Worm (Caenorhabditis elegans) whole organism, L1 larva: Measurements from ENCODE around the gene Y53F4B.21.

Experiments
- C04F5.9 ChIP-seq: sonication (generic microtip); optimal IDR thresholded peaks from 2 replicates; lab custom pipeline; 2016; ENCODE audit warnings: missing genetic modification characterization, missing compliant biosample characterization
- C16A3.4 ChIP-seq: fragments of 150-350 bp; optimal IDR thresholded peaks from 2 replicates; lab custom pipeline; 2014; ENCODE audit warnings: missing biosample characterization, missing genetic modification characterization
- F16B12.6 ChIP-seq: fragments of 150-350 bp; optimal IDR thresholded peaks from 2 replicates; lab custom pipeline; 2014; ENCODE audit warnings: missing biosample characterization, missing genetic modification characterization
- Y116A8C.19 ChIP-seq: sonication (generic microtip); optimal IDR thresholded peaks from 2 replicates; lab custom pipeline; 2016; ENCODE audit warnings: missing compliant biosample characterization, missing genetic modification characterization, borderline replicate concordance
- aha-1 ChIP-seq: fragments of 150-350 bp; optimal IDR thresholded peaks from 2 replicates; lab custom pipeline; 2014; ENCODE audit warnings: missing biosample characterization, missing genetic modification characterization
- alr-1 ChIP-seq: fragments of 200-800 bp; sonication (Bioruptor generic); optimal IDR thresholded peaks from 2 replicates; lab custom pipeline; 2018; ENCODE audit warnings: borderline replicate concordance, mild to moderate bottlenecking, missing genetic modification characterization, missing compliant biosample characterization
- ama-1 ChIP-seq: fragments of 150-350 bp; optimal IDR thresholded peaks from 2 replicates; lab custom pipeline; 2014
- blmp-1 ChIP-seq: fragments of 150-350 bp; optimal IDR thresholded peaks from 2 replicates; lab custom pipeline; 2014; ENCODE audit warnings: missing biosample characterization, missing genetic modification characterization
- ceh-8 ChIP-seq: fragments of 200-800 bp; sonication (Bioruptor generic); optimal IDR thresholded peaks from 2 replicates; lab custom pipeline; 2018; ENCODE audit warnings: mild to moderate bottlenecking, missing genetic modification characterization, moderate library complexity, missing compliant biosample characterization
- ceh-82 ChIP-seq, 3 experiments: fragments of 150-350 bp in 1 of 3; sonication (generic microtip) in 2 of 3; optimal IDR thresholded peaks; 2 replicates each; lab custom pipeline; 2014 to 2017; ENCODE audit warnings: missing biosample characterization in 3 of 3, missing genetic modification characterization in 3 of 3
- ceh-90 ChIP-seq: sonication (generic microtip); optimal IDR thresholded peaks from 2 replicates; lab custom pipeline; 2016; ENCODE audit warnings: missing genetic modification characterization, missing compliant biosample characterization
- ces-1 ChIP-seq: fragments of 150-350 bp; optimal IDR thresholded peaks from 2 replicates; lab custom pipeline; 2014; ENCODE audit warnings: missing biosample characterization, missing genetic modification reagents, missing genetic modification characterization
- dpl-1 ChIP-seq, 3 experiments: fragments of 150-350 bp in 2 of 3; sonication (generic microtip) in 1 of 3; optimal IDR thresholded peaks; 2 replicates each; lab custom pipeline; 2014 to 2017; ENCODE audit warnings: missing biosample characterization in 3 of 3, missing genetic modification characterization in 3 of 3, missing genetic modification reagents in 3 of 3
- efl-3 ChIP-seq: fragments of 200-800 bp; sonication (Bioruptor generic); optimal IDR thresholded peaks from 2 replicates; lab custom pipeline; 2018; ENCODE audit warnings: mild to moderate bottlenecking, missing genetic modification characterization, missing compliant biosample characterization
- egl-13 ChIP-seq: sonication (generic microtip); optimal IDR thresholded peaks from 2 replicates; lab custom pipeline; 2016; ENCODE audit warnings: missing genotype, missing genetic modification reagents, missing genetic modification characterization, missing compliant biosample characterization
- elt-3 ChIP-seq, 6 experiments: fragments of 150-350 bp in 1 of 6; sonication (generic microtip); optimal IDR thresholded peaks; 2 replicates each; lab custom pipeline; 2017 to 2018; ENCODE audit warnings: missing biosample characterization in 6 of 6, missing genetic modification characterization in 6 of 6, inconsistent platforms in 1 of 6
- fkh-4 ChIP-seq: sonication (generic microtip); optimal IDR thresholded peaks from 2 replicates; lab custom pipeline; 2016; ENCODE audit warnings: missing compliant biosample characterization, missing genetic modification characterization, borderline replicate concordance
- hlh-17 ChIP-seq: fragments of 200-800 bp; sonication (Bioruptor generic); optimal IDR thresholded peaks from 2 replicates; lab custom pipeline; 2018; ENCODE audit warnings: missing genetic modification characterization, mild to moderate bottlenecking, missing compliant biosample characterization, moderate library complexity, borderline replicate concordance
- hpl-2 ChIP-seq: fragments of 150-350 bp; optimal IDR thresholded peaks from 2 replicates; lab custom pipeline; 2014; ENCODE audit warnings: missing biosample characterization, missing genetic modification reagents, missing genetic modification characterization
- isw-1 ChIP-seq: fragments of 200-800 bp; sonication (Bioruptor generic); IDR thresholded peaks from 2 replicates; pipeline ENCODE4 v1.3.6; 2022; ENCODE audit warnings: missing genetic modification characterization, missing compliant biosample characterization
- jun-1 ChIP-seq: fragments of 150-350 bp; optimal IDR thresholded peaks from 2 replicates; lab custom pipeline; 2014; ENCODE audit warnings: missing biosample characterization, missing genetic modification reagents, missing genetic modification characterization
- lin-13 ChIP-seq: fragments of 150-350 bp; optimal IDR thresholded peaks from 2 replicates; lab custom pipeline; 2014; ENCODE audit warnings: missing biosample characterization, missing genetic modification reagents, missing genetic modification characterization
- lin-15B ChIP-seq: fragments of 150-350 bp; sonication (generic microtip); optimal IDR thresholded peaks from 3 replicates; lab custom pipeline; 2014; ENCODE audit warnings: missing biosample characterization, missing genetic modification characterization
- lin-35 ChIP-seq, 2 experiments: fragments of 150-350 bp; optimal IDR thresholded peaks; 2 replicates each; lab custom pipeline; 2014; ENCODE audit warnings: missing biosample characterization in 2 of 2, missing genetic modification characterization in 2 of 2, missing genetic modification reagents in 2 of 2
- lir-3 ChIP-seq: sonication (generic microtip); optimal IDR thresholded peaks from 2 replicates; lab custom pipeline; 2016; ENCODE audit warnings: mild to moderate bottlenecking, missing genetic modification characterization, moderate library complexity, missing compliant biosample characterization; ENCODE audit not compliant: poor library complexity
- mdl-1 ChIP-seq, 2 experiments: fragments of 150-350 bp; optimal IDR thresholded peaks; 2 replicates each; lab custom pipeline; 2014 to 2017; ENCODE audit warnings: missing biosample characterization in 2 of 2, missing genetic modification characterization in 2 of 2, inconsistent platforms in 1 of 2
- mep-1 ChIP-seq: fragments of 150-350 bp; optimal IDR thresholded peaks from 2 replicates; lab custom pipeline; 2014; ENCODE audit warnings: missing biosample characterization, missing genetic modification characterization
- nhr-11 ChIP-seq: fragments of 150-350 bp; optimal IDR thresholded peaks from 2 replicates; lab custom pipeline; 2014; ENCODE audit warnings: missing biosample characterization, missing genetic modification characterization
- nhr-12 ChIP-seq: sonication (generic microtip); optimal IDR thresholded peaks from 2 replicates; lab custom pipeline; 2017; ENCODE audit warnings: missing biosample characterization, missing genetic modification characterization
- nhr-19 ChIP-seq: fragments of 200-800 bp; sonication (Bioruptor generic); conservative IDR thresholded peaks from 2 replicates; pipeline ENCODE4 v1.3.6; 2022; ENCODE audit warnings: missing genetic modification characterization, missing compliant biosample characterization
- nhr-84 ChIP-seq: sonication (generic microtip); optimal IDR thresholded peaks from 2 replicates; lab custom pipeline; 2017; ENCODE audit warnings: missing biosample characterization, missing genetic modification characterization
- pag-3 ChIP-seq: sonication (generic microtip); optimal IDR thresholded peaks from 2 replicates; lab custom pipeline; 2017; ENCODE audit warnings: missing genetic modification characterization, mild to moderate bottlenecking, missing compliant biosample characterization, antibody characterized with exemption, borderline replicate concordance; ENCODE audit not compliant: insufficient read depth
- pax-3 ChIP-seq: fragments of 200-800 bp; sonication (Bioruptor generic); optimal IDR thresholded peaks from 2 replicates; lab custom pipeline; 2018; ENCODE audit warnings: mild to moderate bottlenecking, missing genetic modification characterization, moderate library complexity, missing compliant biosample characterization
- skn-1 ChIP-seq: fragments of 150-350 bp; optimal IDR thresholded peaks from 2 replicates; lab custom pipeline; 2014; ENCODE audit warnings: missing biosample characterization, missing genetic modification characterization
- sptf-1 ChIP-seq: fragments of 150-350 bp; optimal IDR thresholded peaks from 2 replicates; lab custom pipeline; 2014; ENCODE audit warnings: missing biosample characterization, missing genetic modification characterization
- swsn-7 ChIP-seq: sonication (generic microtip); optimal IDR thresholded peaks from 2 replicates; lab custom pipeline; 2016; ENCODE audit warnings: missing genetic modification characterization, missing compliant biosample characterization
- tbx-2 ChIP-seq: sonication (generic microtip); optimal IDR thresholded peaks from 2 replicates; lab custom pipeline; 2016; ENCODE audit warnings: missing genetic modification characterization, missing compliant biosample characterization
- tlp-1 ChIP-seq: fragments of 150-350 bp; optimal IDR thresholded peaks from 2 replicates; lab custom pipeline; 2014; ENCODE audit warnings: missing biosample characterization, missing genetic modification characterization
- unc-130 ChIP-seq: fragments of 150-350 bp; optimal IDR thresholded peaks from 2 replicates; lab custom pipeline; 2017; ENCODE audit warnings: missing biosample characterization, missing genetic modification characterization, inconsistent platforms
- unc-86 ChIP-seq: sonication (generic microtip); optimal IDR thresholded peaks from 2 replicates; lab custom pipeline; 2016; ENCODE audit warnings: missing genetic modification characterization, missing compliant biosample characterization
- unc-98 ChIP-seq: fragments of 200-800 bp; sonication (Bioruptor generic); IDR thresholded peaks from 2 replicates; pipeline ENCODE4 v1.3.6; 2022; ENCODE audit warnings: missing genetic modification characterization, missing compliant biosample characterization
- zag-1 ChIP-seq: fragments of 150-350 bp; optimal IDR thresholded peaks from 2 replicates; lab custom pipeline; 2014; ENCODE audit warnings: missing biosample characterization, missing genetic modification characterization
- zip-4 ChIP-seq: fragments of 200-800 bp; sonication (Bioruptor generic); optimal IDR thresholded peaks from 2 replicates; lab custom pipeline; 2018; ENCODE audit warnings: mild to moderate bottlenecking, missing genetic modification characterization, moderate library complexity, missing compliant biosample characterization
- ztf-11 ChIP-seq, 2 experiments: sonication (generic microtip); optimal IDR thresholded peaks; 2 replicates each; lab custom pipeline; 2016 to 2017; ENCODE audit warnings: missing genetic modification characterization in 2 of 2, missing biosample characterization in 1 of 2, missing compliant biosample characterization in 1 of 2

Gene Y53F4B.21

ce11 chrII:15119537-15120360, 29.8 kb downstream of the Y53F4B.21 start, which contains the start of gene arp-1 (continued):
- TF ChIP-seq tlp-1 (tag; lab: Kevin White, UChicago): no peak
- TF ChIP-seq Y116A8C.19 (tag; lab: Kevin White, UChicago): no peak
- no peak for TF ChIP-seq ceh-8 (GFP tag; lab: Kevin White, UChicago)
- peak; percentile 11; the same call in 1 of the 2 replicates for TF ChIP-seq isw-1 (GFP tag; lab: Robert Waterston, UW)
- no peak for TF ChIP-seq sptf-1 (tag; lab: Kevin White, UChicago)
- TF ChIP-seq jun-1: no peak
- TF ChIP-seq ceh-82 (tag; optimal IDR thresholded peaks at IDR 0.05; lab: Kevin White, UChicago): peak; percentile 50 to 63 (median 52)
- no peak for TF ChIP-seq egl-13 (tag; lab: Kevin White, UChicago)
- TF ChIP-seq efl-3 (GFP tag; lab: Kevin White, UChicago): no peak
- TF ChIP-seq blmp-1 (tag; lab: Kevin White, UChicago): no peak
- peak; percentile 43 for TF ChIP-seq skn-1
- no peak for TF ChIP-seq ces-1
- no peak for TF ChIP-seq pag-3 (tag; lab: Kevin White, UChicago)
- TF ChIP-seq lin-15B (tag; lab: Kevin White, UChicago): peak; percentile 11
- no peak for TF ChIP-seq nhr-84 (tag; lab: Kevin White, UChicago)
- no peak for TF ChIP-seq zag-1
- peak; percentile 75 for TF ChIP-seq C16A3.4
- TF ChIP-seq F16B12.6 (tag; lab: Kevin White, UChicago): peak; percentile 97
- TF ChIP-seq aha-1 (tag; lab: Kevin White, UChicago): no peak
- no peak for TF ChIP-seq unc-86 (tag; lab: Kevin White, UChicago)
- TF ChIP-seq lin-35 (GFP tag; optimal IDR thresholded peaks at IDR 0.05; lab: Kevin White, UChicago): peak; percentile 73 to 77
- peak; percentile 34 for TF ChIP-seq swsn-7 (tag; lab: Kevin White, UChicago)
- TF ChIP-seq C04F5.9 (tag; lab: Kevin White, UChicago): no peak
- TF ChIP-seq mdl-1 (tag; optimal IDR thresholded peaks at IDR 0.05; lab: Kevin White, UChicago): peak in 1 of 2 experiments; percentile 31
- TF ChIP-seq hlh-17 (GFP tag; lab: Kevin White, UChicago): no peak
- TF ChIP-seq zip-4 (GFP tag; lab: Kevin White, UChicago): peak; percentile 84
- TF ChIP-seq tbx-2 (tag; lab: Kevin White, UChicago): peak; percentile 20
- TF ChIP-seq ztf-11 (tag; optimal IDR thresholded peaks at IDR 0.05; lab: Kevin White, UChicago): no peak
- peak; percentile 63 for TF ChIP-seq mep-1 (tag; lab: Kevin White, UChicago)
- TF ChIP-seq lin-13 (GFP tag; lab: Kevin White, UChicago): peak; percentile 21
- TF ChIP-seq unc-98 (GFP tag; lab: Robert Waterston, UW): no peak

- TF ChIP-seq alr-1: no peak
- TF ChIP-seq skn-1: no peak
- TF ChIP-seq jun-1: no peak
- TF ChIP-seq nhr-12 (tag; lab: Kevin White, UChicago): no peak
- no peak for TF ChIP-seq lin-15B (tag; lab: Kevin White, UChicago)
- no peak for TF ChIP-seq mep-1 (tag; lab: Kevin White, UChicago)
- no peak for TF ChIP-seq ama-1 (lab: Kevin White, UChicago)
- no peak for TF ChIP-seq pax-3 (tag; lab: Kevin White, UChicago)
- TF ChIP-seq nhr-19 (GFP tag; lab: Robert Waterston, UW): no peak
Measured at ce11 chrII:15124193-15124592, 34.2 kb downstream of the Y53F4B.21 start, which contains the start of gene Y53F4B.23. Y53F4B.23 (plus strand) TSS chrII:15124504.

- no peak for TF ChIP-seq elt-3 (tag; optimal IDR thresholded peaks at IDR 0.05; lab: Kevin White, UChicago)
- no peak for TF ChIP-seq pax-3 (tag; lab: Kevin White, UChicago)
- TF ChIP-seq unc-86 (tag; lab: Kevin White, UChicago): no peak
- TF ChIP-seq ceh-90: no peak
- TF ChIP-seq hpl-2 (GFP tag; lab: Kevin White, UChicago): no peak
- no peak for TF ChIP-seq lin-15B (tag; lab: Kevin White, UChicago)
- no peak for TF ChIP-seq fkh-4 (tag; lab: Kevin White, UChicago)
- TF ChIP-seq ceh-82 (tag; optimal IDR thresholded peaks at IDR 0.05; lab: Kevin White, UChicago): no peak
- TF ChIP-seq nhr-11: no peak
- no peak for TF ChIP-seq isw-1 (GFP tag; lab: Robert Waterston, UW)
- no peak for TF ChIP-seq unc-130 (tag; lab: Kevin White, UChicago)
- TF ChIP-seq lir-3 (tag; lab: Kevin White, UChicago): no peak
- no peak for TF ChIP-seq dpl-1 (GFP tag; optimal IDR thresholded peaks at IDR 0.05; lab: Kevin White, UChicago)
- no peak for TF ChIP-seq ztf-11 (tag; optimal IDR thresholded peaks at IDR 0.05; lab: Kevin White, UChicago)
Measured at ce11 chrII:15130512-15130911, 40.5 kb downstream of the Y53F4B.21 start, which contains the start of gene Y53F4B.62. Y53F4B.62 (minus strand) TSS chrII:15130612.
